Worm (Caenorhabditis elegans): ENCODE measurements around the gene pdtf-1.

- no peak for TF ChIP-seq snpc-4 (tag; optimal IDR thresholded peaks at IDR 0.05)
- no peak for TF ChIP-seq aly-2 (tag; optimal IDR thresholded peaks at IDR 0.05)
- no peak for TF ChIP-seq elt-2 (tag; optimal IDR thresholded peaks at IDR 0.05)
- TF ChIP-seq nhr-28 (tag; optimal IDR thresholded peaks at IDR 0.05) = no peak
- no peak for TF ChIP-seq elt-3 (tag; optimal IDR thresholded peaks at IDR 0.05)
- no peak for TF ChIP-seq nhr-76 (tag; optimal IDR thresholded peaks at IDR 0.05)
- TF ChIP-seq nhr-11 (tag; optimal IDR thresholded peaks at IDR 0.05) = no peak
- TF ChIP-seq tbx-2 (tag; optimal IDR thresholded peaks at IDR 0.05) = no peak
- no peak for TF ChIP-seq pqm-1 (tag; optimal IDR thresholded peaks at IDR 0.05)
Measured at ce11 chrIV:8456899-8457298, 24.1 kb downstream of the pdtf-1 start, which contains the start of gene syx-4.
